Fruit fly (Drosophila melanogaster): Measurements from ENCODE around the gene CG9630.

CG9630 gene

DNA sequence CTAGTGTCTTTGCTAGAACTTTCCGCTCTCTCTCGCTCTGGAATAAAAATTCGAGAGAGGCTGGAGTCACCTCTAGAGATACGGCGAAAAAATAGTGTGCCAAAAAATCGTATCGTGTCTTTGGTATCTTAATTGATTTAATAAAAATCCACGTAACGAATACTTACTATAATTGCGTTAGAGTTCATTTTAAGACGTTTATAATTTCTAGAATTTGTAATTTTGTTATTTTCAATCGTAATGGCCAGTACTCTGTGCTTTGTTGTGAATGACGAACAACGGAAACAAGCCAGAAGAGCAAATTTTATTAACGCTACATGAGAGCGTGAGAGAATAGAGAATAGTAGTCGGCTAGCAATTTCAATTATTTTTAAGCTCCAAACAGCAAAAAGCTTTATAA, 8.1 kb downstream of the CG9630 start:
- no peak for TF ChIP-seq brk (GFP tag; optimal IDR thresholded peaks at IDR 0.05)
- peak; percentile 17 for TF ChIP-seq Vsx2 (GFP tag; optimal IDR thresholded peaks at IDR 0.05; ENCODE audit: partially characterized antibody)
- TF ChIP-seq h (GFP tag; optimal IDR thresholded peaks at IDR 0.05): no peak
- TF ChIP-seq OdsH (GFP tag; optimal IDR thresholded peaks at IDR 0.05): no peak
- no peak for TF ChIP-seq fru (GFP tag; optimal IDR thresholded peaks at IDR 0.05)

DNA sequence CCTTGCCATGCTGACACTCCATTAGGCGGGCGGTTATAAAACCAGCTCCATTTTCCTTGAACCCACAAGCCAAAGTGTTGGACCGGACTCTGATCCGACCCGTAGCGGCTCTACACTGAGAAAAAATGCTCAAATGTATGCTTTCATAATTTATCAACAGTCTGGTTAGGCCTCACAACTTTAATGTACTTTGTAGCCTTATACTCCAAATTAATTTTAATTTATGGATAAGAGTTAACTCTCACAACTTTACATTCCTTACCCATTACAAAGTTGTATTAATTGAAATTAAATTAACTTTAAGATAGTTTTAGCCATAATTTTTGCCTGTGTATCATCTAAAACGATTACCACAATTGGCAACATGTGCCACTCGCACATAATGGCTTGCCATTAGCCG, 13.7 kb downstream of the CG9630 start:
- no peak for TF ChIP-seq brk (GFP tag; optimal IDR thresholded peaks at IDR 0.05)
- no peak for TF ChIP-seq sv (GFP tag; optimal IDR thresholded peaks at IDR 0.05)
- no peak for TF ChIP-seq dmrt93B (GFP tag; optimal IDR thresholded peaks at IDR 0.05)
- TF ChIP-seq HLH106 (tag; optimal IDR thresholded peaks at IDR 0.05): no peak
- no peak for TF ChIP-seq Sp1 (GFP tag; optimal IDR thresholded peaks at IDR 0.05)
- TF ChIP-seq CG32264 (GFP tag; optimal IDR thresholded peaks at IDR 0.05): no peak
- TF ChIP-seq Hr78 (GFP tag; optimal IDR thresholded peaks at IDR 0.05): no peak
- TF ChIP-seq psq (GFP tag; optimal IDR thresholded peaks at IDR 0.05): no peak
- no peak for TF ChIP-seq Hr83 (GFP tag; optimal IDR thresholded peaks at IDR 0.05; ENCODE audit: poor library complexity, severe bottlenecking)
- TF ChIP-seq Dif (GFP tag; optimal IDR thresholded peaks at IDR 0.05; ENCODE audit: partially characterized antibody): no peak
- no peak for TF ChIP-seq Mio (GFP tag; optimal IDR thresholded peaks at IDR 0.05)
- TF ChIP-seq dl (GFP tag; optimal IDR thresholded peaks at IDR 0.05; ENCODE audit: insufficient read depth in 1 of 2, partially characterized antibody in 2 of 2): no peak
- no peak for TF ChIP-seq CG9705 (GFP tag; optimal IDR thresholded peaks at IDR 0.05)

DNA sequence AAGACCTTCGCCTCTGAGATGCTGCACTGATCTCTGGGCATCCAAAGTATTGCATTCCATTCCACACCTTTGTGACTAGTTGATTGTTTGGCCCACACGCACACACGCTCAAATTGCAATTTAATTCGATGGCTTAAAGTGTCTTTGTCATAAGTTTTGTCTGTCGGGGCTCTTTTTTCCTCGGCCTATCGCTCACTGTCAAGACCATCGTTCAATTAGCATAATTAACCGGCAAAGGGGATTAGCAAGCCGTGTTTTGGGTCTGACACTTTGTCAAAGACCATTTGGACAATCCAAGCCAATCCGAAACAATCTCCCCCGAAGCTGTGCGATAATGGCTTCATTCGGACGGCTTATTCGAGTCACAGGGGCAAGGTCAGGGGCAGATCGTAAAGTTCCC, 15.3 kb downstream of the CG9630 start:
- TF ChIP-seq CG32264 (GFP tag; optimal IDR thresholded peaks at IDR 0.05) (no peak), ey (GFP tag; optimal IDR thresholded peaks at IDR 0.05) (no peak), dl (GFP tag; optimal IDR thresholded peaks at IDR 0.05; ENCODE audit: insufficient read depth in 1 of 2, partially characterized antibody in 2 of 2) (no peak), Dif (GFP tag; optimal IDR thresholded peaks at IDR 0.05; ENCODE audit: partially characterized antibody) (no peak), psq (GFP tag; optimal IDR thresholded peaks at IDR 0.05) (no peak)

- TF ChIP-seq lola (GFP tag; optimal IDR thresholded peaks at IDR 0.05) (no peak), usp (GFP tag; optimal IDR thresholded peaks at IDR 0.05) (no peak), CrebA (GFP tag; optimal IDR thresholded peaks at IDR 0.05; ENCODE audit: borderline replicate concordance) (no peak), br (GFP tag; optimal IDR thresholded peaks at IDR 0.05) (no peak), Rel (GFP tag; optimal IDR thresholded peaks at IDR 0.05) (no peak), Rel (tag; optimal IDR thresholded peaks at IDR 0.05) (no peak), Abd-B (GFP tag; optimal IDR thresholded peaks at IDR 0.05) (no peak), sv (GFP tag; optimal IDR thresholded peaks at IDR 0.05) (no peak), brk (GFP tag; optimal IDR thresholded peaks at IDR 0.05) (no peak), dmrt93B (GFP tag; optimal IDR thresholded peaks at IDR 0.05) (no peak), tai (GFP tag; optimal IDR thresholded peaks at IDR 0.05) (no peak), Myc (optimal IDR thresholded peaks at IDR 0.05) (no peak)
Observed at dm6 chr3R:8251532-8251931, 18.2 kb downstream of the CG9630 start.

- TF ChIP-seq usp (GFP tag; optimal IDR thresholded peaks at IDR 0.05) (no peak), psq (GFP tag; optimal IDR thresholded peaks at IDR 0.05) (no peak), CG32264 (GFP tag; optimal IDR thresholded peaks at IDR 0.05) (no peak), br (GFP tag; optimal IDR thresholded peaks at IDR 0.05) (no peak), woc (GFP tag; optimal IDR thresholded peaks at IDR 0.05) (no peak), brk (GFP tag; optimal IDR thresholded peaks at IDR 0.05) (no peak), Myc (optimal IDR thresholded peaks at IDR 0.05) (no peak), Dif (GFP tag; optimal IDR thresholded peaks at IDR 0.05; ENCODE audit: partially characterized antibody) (no peak), OdsH (GFP tag; optimal IDR thresholded peaks at IDR 0.05) (no peak), sv (GFP tag; optimal IDR thresholded peaks at IDR 0.05) (no peak), Hr78 (GFP tag; optimal IDR thresholded peaks at IDR 0.05) (no peak), HLH106 (tag; optimal IDR thresholded peaks at IDR 0.05) (no peak), pan (optimal IDR thresholded peaks at IDR 0.05) (no peak), GATAd (GFP tag; optimal IDR thresholded peaks at IDR 0.05) (no peak), lola (GFP tag; optimal IDR thresholded peaks at IDR 0.05) (no peak)
Observed at dm6 chr3R:8250166-8250733, 19.4 kb downstream of the CG9630 start, which contains the start of gene mtg. mtg (plus strand) TSS chr3R:8250497.

Measured in whole organism, wandering third instar larva.